Worm (Caenorhabditis elegans): ENCODE measurements around the gene nep-8.
A peak's percentile ranks its signal among the peaks of the same experiment; 100 is the strongest.

Gene nep-8

ce11 chrII:3422938-3423337 is 19.3 kb downstream of the nep-8 start:
- no peak for TF ChIP-seq rnt-1 (tag; optimal IDR thresholded peaks at IDR 0.05)
- TF ChIP-seq ztf-16 (tag; optimal IDR thresholded peaks at IDR 0.05): no peak
- no peak for TF ChIP-seq nfya-1 (tag; optimal IDR thresholded peaks at IDR 0.05)
- no peak for TF ChIP-seq hlh-6 (tag; optimal IDR thresholded peaks at IDR 0.05)
- TF ChIP-seq eyg-1 (tag; optimal IDR thresholded peaks at IDR 0.05): no peak
- TF ChIP-seq unc-86 (tag; optimal IDR thresholded peaks at IDR 0.05): no peak
- no peak for TF ChIP-seq ttx-3 (tag; optimal IDR thresholded peaks at IDR 0.05)
- TF ChIP-seq pax-1 (tag; optimal IDR thresholded peaks at IDR 0.05): no peak
- TF ChIP-seq ceh-2 (tag; optimal IDR thresholded peaks at IDR 0.05): no peak
- no peak for TF ChIP-seq nhr-11 (tag; optimal IDR thresholded peaks at IDR 0.05)
- no peak for TF ChIP-seq hlh-8 (tag; optimal IDR thresholded peaks at IDR 0.05)
- no peak for TF ChIP-seq hlh-15 (tag; optimal IDR thresholded peaks at IDR 0.05)
- TF ChIP-seq pha-2 (tag; optimal IDR thresholded peaks at IDR 0.05): no peak
- no peak for TF ChIP-seq fkh-6 (tag; optimal IDR thresholded peaks at IDR 0.05)

ce11 chrII:3425433-3425832 is 21.8 kb downstream of the nep-8 start, which contains the start of gene nep-11:
TSS of gene nep-11 (minus strand) at chrII:3425533.
- no peak for TF ChIP-seq eyg-1 (tag; optimal IDR thresholded peaks at IDR 0.05)
- no peak for TF ChIP-seq fax-1 (tag; optimal IDR thresholded peaks at IDR 0.05)
- TF ChIP-seq ahr-1 (tag; optimal IDR thresholded peaks at IDR 0.05): no peak
- TF ChIP-seq pha-2 (tag; optimal IDR thresholded peaks at IDR 0.05): no peak
- TF ChIP-seq ceh-31 (tag; optimal IDR thresholded peaks at IDR 0.05): no peak
- no peak for TF ChIP-seq odd-2 (tag; optimal IDR thresholded peaks at IDR 0.05)
- no peak for TF ChIP-seq npax-4 (tag; optimal IDR thresholded peaks at IDR 0.05)
- TF ChIP-seq unc-86 (tag; optimal IDR thresholded peaks at IDR 0.05): no peak

- TF ChIP-seq ceh-19 (GFP tag; optimal IDR thresholded peaks at IDR 0.05) (peak; percentile 49), nfya-1 (tag; optimal IDR thresholded peaks at IDR 0.05) (peak; percentile 8), fkh-10 (GFP tag; optimal IDR thresholded peaks at IDR 0.05) (no peak), zip-5 (tag; optimal IDR thresholded peaks at IDR 0.05) (no peak), hlh-30 (tag; optimal IDR thresholded peaks at IDR 0.05; ENCODE audit: insufficient read depth) (peak; percentile 28), hlh-13 (GFP tag; optimal IDR thresholded peaks at IDR 0.05) (no peak), ceh-48 (tag; optimal IDR thresholded peaks at IDR 0.05) (peak; percentile 85), ahr-1 (tag; optimal IDR thresholded peaks at IDR 0.05) (no peak), nhr-11 (tag; optimal IDR thresholded peaks at IDR 0.05) (no peak), unc-3 (GFP tag; conservative IDR thresholded peaks at IDR 0.05) (no peak), unc-3 (tag; optimal IDR thresholded peaks at IDR 0.05) (peak; percentile 11), pat-9 (tag; optimal IDR thresholded peaks at IDR 0.05) (no peak), ets-4 (tag; optimal IDR thresholded peaks at IDR 0.05) (no peak), tbx-7 (tag; optimal IDR thresholded peaks at IDR 0.05) (no peak), sox-4 (tag; optimal IDR thresholded peaks at IDR 0.05) (peak; percentile 17)
Observed at ce11 chrII:3428158-3428704, 24.6 kb downstream of the nep-8 start.

- TF ChIP-seq hlh-30 (tag; optimal IDR thresholded peaks at IDR 0.05; ENCODE audit: insufficient read depth): no peak
- no peak for TF ChIP-seq elt-4 (tag; optimal IDR thresholded peaks at IDR 0.05)
- no peak for TF ChIP-seq fkh-6 (tag; optimal IDR thresholded peaks at IDR 0.05)
- TF ChIP-seq unc-55 (GFP tag; optimal IDR thresholded peaks at IDR 0.05): no peak
- no peak for TF ChIP-seq fax-1 (tag; optimal IDR thresholded peaks at IDR 0.05)
- TF ChIP-seq nhr-232 (tag; optimal IDR thresholded peaks at IDR 0.05): no peak
- no peak for TF ChIP-seq pqm-1 (tag; optimal IDR thresholded peaks at IDR 0.05)
- TF ChIP-seq C38D4.7 (GFP tag; optimal IDR thresholded peaks at IDR 0.05): no peak
- TF ChIP-seq ceh-30 (tag; optimal IDR thresholded peaks at IDR 0.05): no peak
- no peak for TF ChIP-seq ceh-6 (GFP tag; optimal IDR thresholded peaks at IDR 0.05)
- TF ChIP-seq nhr-11 (tag; optimal IDR thresholded peaks at IDR 0.05): no peak
- no peak for TF ChIP-seq lim-6 (tag; optimal IDR thresholded peaks at IDR 0.05)
- TF ChIP-seq ceh-34 (tag; optimal IDR thresholded peaks at IDR 0.05): no peak
- no peak for TF ChIP-seq pax-1 (tag; optimal IDR thresholded peaks at IDR 0.05)
Observed at ce11 chrII:3429400-3429799, 25.8 kb downstream of the nep-8 start, which contains the start of gene C16C8.18. TSS of gene C16C8.18 (plus strand) at chrII:3429700.

Data from whole organism, late embryonic.